Worm (Caenorhabditis elegans): ENCODE results near the gene K08F9.1.

Gene K08F9.1

DNA sequence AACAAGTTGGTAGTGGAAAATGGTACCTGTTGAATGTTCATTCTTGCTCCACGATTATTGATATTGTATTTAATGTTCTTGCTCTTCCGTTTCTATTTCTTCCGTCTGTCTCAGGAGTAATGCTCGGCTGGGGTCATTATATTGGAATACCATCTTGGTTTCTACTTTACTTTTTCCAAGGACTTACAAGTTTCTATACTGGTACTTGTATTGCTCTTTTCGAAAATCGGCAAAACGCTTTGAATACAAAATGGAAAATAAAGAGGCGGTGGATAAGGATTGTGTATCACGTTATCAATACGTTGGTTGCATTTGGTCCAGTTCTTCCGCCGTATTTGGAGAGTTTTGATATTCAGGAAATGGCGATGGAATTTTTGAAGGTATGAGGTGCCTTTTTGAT lies 8.8 kb upstream of the K08F9.1 start:
- TF ChIP-seq gei-17 (GFP tag; optimal IDR thresholded peaks at IDR 0.05) (no peak), Y56A3A.18 (GFP tag; IDR thresholded peaks at IDR 0.05) (no peak), attf-6 (GFP tag; IDR thresholded peaks at IDR 0.05) (no peak), lag-1 (GFP tag; IDR thresholded peaks at IDR 0.05) (no peak), rcor-1 (GFP tag; IDR thresholded peaks at IDR 0.05) (no peak), let-526 (GFP tag; IDR thresholded peaks at IDR 0.05) (no peak), lir-1 (GFP tag; conservative IDR thresholded peaks at IDR 0.05) (no peak), dpff-1 (tag; optimal IDR thresholded peaks at IDR 0.05) (no peak), F23B12.7 (tag; optimal IDR thresholded peaks at IDR 0.05; ENCODE audit: insufficient read depth) (no peak), tbp1 (GFP tag; optimal IDR thresholded peaks at IDR 0.05) (no peak), ceh-27 (GFP tag; optimal IDR thresholded peaks at IDR 0.05) (no peak), hmg-1.2 (GFP tag; IDR thresholded peaks at IDR 0.05) (no peak), ztf-28 (GFP tag; IDR thresholded peaks at IDR 0.05) (no peak), ceh-100 (GFP tag; IDR thresholded peaks at IDR 0.05) (no peak), ceh-91 (GFP tag; IDR thresholded peaks at IDR 0.05) (no peak), dox-1 (GFP tag; IDR thresholded peaks at IDR 0.05) (no peak)

DNA sequence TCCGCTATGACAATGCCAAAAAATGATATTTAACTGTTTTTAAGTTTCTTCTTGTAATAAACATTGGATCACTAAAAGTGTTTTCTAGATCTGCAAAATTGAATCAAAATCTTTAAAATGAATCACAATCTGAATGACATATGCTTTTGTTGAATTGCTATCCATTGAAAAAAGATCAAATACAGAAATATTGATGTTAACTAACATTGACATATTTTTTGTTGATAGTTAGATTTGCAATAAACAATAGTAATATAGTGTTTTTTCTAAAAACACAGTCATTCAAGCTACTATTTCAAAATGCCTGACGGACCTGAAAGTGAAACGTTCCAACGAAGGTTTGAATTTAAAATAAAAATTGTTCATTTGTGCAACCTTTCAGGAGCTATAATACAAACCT lies 7.5 kb upstream of the K08F9.1 start, which contains the start of gene T09F5.2:
Gene T09F5.2 (plus strand): TSS at position 301 of the 400 bp plus-strand sequence.
- no peak for TF ChIP-seq nfyb-1 (GFP tag; IDR thresholded peaks at IDR 0.05)
- no peak for TF ChIP-seq F22D6.2 (tag; optimal IDR thresholded peaks at IDR 0.05)
- TF ChIP-seq sea-2 (GFP tag; IDR thresholded peaks at IDR 0.05), result no peak
- no peak for TF ChIP-seq pbrm-1 (GFP tag; IDR thresholded peaks at IDR 0.05)
- TF ChIP-seq zfh-2 (GFP tag; conservative IDR thresholded peaks at IDR 0.05), result no peak
- no peak for TF ChIP-seq lag-1 (GFP tag; IDR thresholded peaks at IDR 0.05)
- no peak for TF ChIP-seq efl-1 (GFP tag; optimal IDR thresholded peaks at IDR 0.05)
- TF ChIP-seq F57A8.1 (GFP tag; optimal IDR thresholded peaks at IDR 0.05), result no peak

- no peak for TF ChIP-seq ceh-40 (GFP tag; IDR thresholded peaks at IDR 0.05)
- TF ChIP-seq fkh-3 (tag; optimal IDR thresholded peaks at IDR 0.05), result no peak
- no peak for TF ChIP-seq attf-5 (GFP tag; optimal IDR thresholded peaks at IDR 0.05)
- TF ChIP-seq B0261.1 (tag; optimal IDR thresholded peaks at IDR 0.05), result no peak
- no peak for TF ChIP-seq chd-7 (tag; optimal IDR thresholded peaks at IDR 0.05)
- TF ChIP-seq C17E4.6 (GFP tag; IDR thresholded peaks at IDR 0.05), result no peak
- no peak for TF ChIP-seq egl-18 (GFP tag; IDR thresholded peaks at IDR 0.05)
- TF ChIP-seq nhr-80 (tag; optimal IDR thresholded peaks at IDR 0.05), result no peak
- no peak for TF ChIP-seq hlh-26 (GFP tag; conservative IDR thresholded peaks at IDR 0.05)
- TF ChIP-seq F52B5.7 (tag; optimal IDR thresholded peaks at IDR 0.05), result no peak
- no peak for TF ChIP-seq ztf-6 (GFP tag; IDR thresholded peaks at IDR 0.05)
- no peak for TF ChIP-seq athp-1 (tag; optimal IDR thresholded peaks at IDR 0.05)
Measured at ce11 chrV:15150176-15150575, 7.0 kb upstream of the K08F9.1 start.

DNA sequence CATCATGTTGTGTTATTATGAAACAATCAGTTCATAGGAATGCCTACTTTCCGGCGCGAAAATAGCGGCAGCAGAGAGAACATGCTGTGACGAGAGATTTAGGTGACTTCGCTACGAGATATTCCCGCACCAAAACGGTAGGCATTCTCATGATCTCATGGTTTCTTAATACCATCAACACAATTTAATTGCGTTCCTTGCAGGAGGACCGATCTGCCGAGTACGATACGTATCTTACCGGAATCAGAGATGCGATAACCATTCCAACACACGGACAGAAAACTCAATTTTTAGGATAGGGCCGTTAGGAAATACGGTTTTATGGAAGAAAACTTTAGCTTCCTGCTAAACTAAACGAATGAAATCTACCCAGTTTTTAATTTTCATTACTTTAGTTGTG lies 5.6 kb upstream of the K08F9.1 start, which contains the start of gene T09F5.1:
Gene T09F5.1 (plus strand): TSS at position 301 of the 400 bp plus-strand sequence.
- TF ChIP-seq F39B2.1 (GFP tag; IDR thresholded peaks at IDR 0.05) (no peak), nhr-27 (tag; optimal IDR thresholded peaks at IDR 0.05) (no peak), tbx-9 (tag; optimal IDR thresholded peaks at IDR 0.05; ENCODE audit: borderline replicate concordance) (no peak), F49E8.2 (tag; optimal IDR thresholded peaks at IDR 0.05; ENCODE audit: insufficient read depth) (no peak), cebp-2 (GFP tag; IDR thresholded peaks at IDR 0.05) (no peak), Y95B8A.8 (GFP tag; IDR thresholded peaks at IDR 0.05) (no peak), lag-1 (GFP tag; IDR thresholded peaks at IDR 0.05) (no peak), bed-1 (GFP tag; IDR thresholded peaks at IDR 0.05) (no peak), ceh-91 (GFP tag; IDR thresholded peaks at IDR 0.05) (no peak), ceh-100 (GFP tag; IDR thresholded peaks at IDR 0.05) (no peak), let-526 (GFP tag; IDR thresholded peaks at IDR 0.05) (no peak), egl-44 (GFP tag; IDR thresholded peaks at IDR 0.05) (no peak), nhr-179 (tag; optimal IDR thresholded peaks at IDR 0.05) (no peak), tbp1 (GFP tag; optimal IDR thresholded peaks at IDR 0.05) (no peak)
